Worm (Caenorhabditis elegans) whole organism, L2 larva: ENCODE measurements around the gene clec-83.

Source experiments
- R02D3.7 ChIP-seq: fragments of 150-350 bp; optimal IDR thresholded peaks from 2 replicates; lab custom pipeline; 2014; ENCODE audit warnings: missing biosample characterization, missing genetic modification characterization
- Y55F3AM.14 ChIP-seq: fragments of 200-800 bp; sonication (Bioruptor generic); optimal IDR thresholded peaks from 2 replicates; lab custom pipeline; 2018; ENCODE audit warnings: mild to moderate bottlenecking, missing genetic modification characterization, missing compliant biosample characterization
- lsy-2 ChIP-seq, 2 experiments: fragments of 150-350 bp in 1 of 2; sonication (generic microtip) in 1 of 2; optimal IDR thresholded peaks; 2 replicates each; lab custom pipeline; 2014 to 2017; ENCODE audit warnings: missing biosample characterization in 2 of 2, missing genetic modification characterization in 2 of 2

DNA sequence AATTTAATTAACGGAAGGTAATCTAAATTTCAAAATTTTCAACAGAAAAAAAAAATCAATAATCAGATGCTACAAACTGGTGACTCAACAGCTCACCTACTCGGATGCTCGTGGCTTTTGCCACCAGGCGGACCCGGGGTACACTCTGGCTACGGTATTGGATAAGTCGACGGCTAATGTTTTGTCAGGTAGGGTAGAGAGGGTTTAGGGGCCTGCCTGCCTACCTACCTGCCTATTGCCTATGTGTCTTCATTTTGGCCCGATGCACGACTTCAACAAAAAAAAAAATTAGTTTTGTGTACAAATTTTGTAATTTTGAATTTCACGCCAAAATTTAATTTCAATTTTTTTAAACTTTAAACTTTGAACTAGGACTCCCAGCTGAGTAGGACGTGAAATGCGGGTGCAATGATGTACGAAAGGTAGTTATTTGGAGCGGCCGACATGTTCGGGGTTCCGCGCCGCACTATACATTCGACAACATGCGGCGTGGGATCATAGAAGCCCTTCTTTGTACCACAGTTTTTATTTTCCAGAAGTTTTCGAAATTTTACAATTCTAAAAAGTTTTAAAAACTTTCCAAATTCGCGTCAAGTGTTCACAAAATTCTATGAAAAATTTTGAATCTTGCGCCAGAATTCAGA is 15.7 kb downstream of the clec-83 start:
- TF ChIP-seq lsy-2 (tag; optimal IDR thresholded peaks at IDR 0.05; lab: Kevin White, UChicago), result no peak
- no peak for TF ChIP-seq R02D3.7 (tag; lab: Kevin White, UChicago)
- no peak for TF ChIP-seq Y55F3AM.14 (GFP tag; lab: Kevin White, UChicago)
